Fruit fly (Drosophila melanogaster): ENCODE measurements around the gene CG9147.

The CG9147 gene

dm6 chr2L:6062382-6063082 is 3.3 kb upstream of the CG9147 start, which contains the start of the genes ND-51 and CG13994:
Gene ND-51, minus strand, starts transcription at chr2L:6062757.
Gene CG13994, plus strand, starts transcription at chr2L:6062989.
- TF ChIP-seq Hr96 (GFP tag; optimal IDR thresholded peaks at IDR 0.05) (peak; percentile 87), Crg-1 (GFP tag; optimal IDR thresholded peaks at IDR 0.05) (peak; percentile 61), pad (GFP tag; optimal IDR thresholded peaks at IDR 0.05) (peak; percentile 67), CG11617 (GFP tag; optimal IDR thresholded peaks at IDR 0.05) (peak; percentile 83), CG12768 (GFP tag; optimal IDR thresholded peaks at IDR 0.05) (peak; percentile 76), CG5204 (GFP tag; optimal IDR thresholded peaks at IDR 0.05) (no peak), Mnt (GFP tag; optimal IDR thresholded peaks at IDR 0.05) (peak; percentile 77), kay (GFP tag; ENCODE audit: borderline replicate concordance) (no peak), bab1 (GFP tag; optimal IDR thresholded peaks at IDR 0.05) (peak; percentile 86), CG33017 (tag; optimal IDR thresholded peaks at IDR 0.05) (peak; percentile 81), CG7101 (tag; optimal IDR thresholded peaks at IDR 0.05) (peak; percentile 79), Clk (GFP tag; optimal IDR thresholded peaks at IDR 0.05) (peak; percentile 81), CG14711 (tag; optimal IDR thresholded peaks at IDR 0.05) (peak; percentile 78), cic (GFP tag; optimal IDR thresholded peaks at IDR 0.05) (peak; percentile 80), tj (GFP tag; optimal IDR thresholded peaks at IDR 0.05) (peak; percentile 61), CG7045 (GFP tag; optimal IDR thresholded peaks at IDR 0.05) (peak; percentile 83), cnc (optimal IDR thresholded peaks at IDR 0.05) (no peak), toe (GFP tag; optimal IDR thresholded peaks at IDR 0.05) (peak; percentile 94), CG1620 (GFP tag; optimal IDR thresholded peaks at IDR 0.05) (peak; percentile 85), ovo (GFP tag; optimal IDR thresholded peaks at IDR 0.05) (peak; percentile 74)

dm6 chr2L:6068544-6069251 is 2.9 kb downstream of the CG9147 start, which contains the start of the genes CG9150 and Pfdn1:
Gene CG9150, minus strand, starts transcription at chr2L:6068594.
Gene Pfdn1, plus strand, starts transcription at chr2L:6069079.
- TF ChIP-seq CG7101 (tag; optimal IDR thresholded peaks at IDR 0.05) (peak; percentile 22), CG7045 (GFP tag; optimal IDR thresholded peaks at IDR 0.05) (no peak), CG5204 (GFP tag; optimal IDR thresholded peaks at IDR 0.05) (no peak), CG12768 (GFP tag; optimal IDR thresholded peaks at IDR 0.05) (no peak), tj (GFP tag; optimal IDR thresholded peaks at IDR 0.05) (peak; percentile 16), Mnt (GFP tag; optimal IDR thresholded peaks at IDR 0.05) (peak; percentile 66), bab1 (GFP tag; optimal IDR thresholded peaks at IDR 0.05) (peak; percentile 66)

- TF ChIP-seq CG5204 (GFP tag; optimal IDR thresholded peaks at IDR 0.05) (no peak), Clk (GFP tag; optimal IDR thresholded peaks at IDR 0.05) (peak; percentile 44), Mnt (GFP tag; optimal IDR thresholded peaks at IDR 0.05) (peak; percentile 64), toe (GFP tag; optimal IDR thresholded peaks at IDR 0.05) (peak; percentile 85), pad (GFP tag; optimal IDR thresholded peaks at IDR 0.05) (peak; percentile 42), tj (GFP tag; optimal IDR thresholded peaks at IDR 0.05) (peak; percentile 39), bab1 (GFP tag; optimal IDR thresholded peaks at IDR 0.05) (peak; percentile 36), ovo (GFP tag; optimal IDR thresholded peaks at IDR 0.05) (peak; percentile 35), Crg-1 (GFP tag; optimal IDR thresholded peaks at IDR 0.05) (no peak), CG12768 (GFP tag; optimal IDR thresholded peaks at IDR 0.05) (peak; percentile 60), Hr96 (GFP tag; optimal IDR thresholded peaks at IDR 0.05) (no peak), cic (GFP tag; optimal IDR thresholded peaks at IDR 0.05) (peak; percentile 14), cnc (optimal IDR thresholded peaks at IDR 0.05) (no peak), CG1620 (GFP tag; optimal IDR thresholded peaks at IDR 0.05) (peak; percentile 56), CG14711 (tag; optimal IDR thresholded peaks at IDR 0.05) (peak; percentile 70), CG7045 (GFP tag; optimal IDR thresholded peaks at IDR 0.05) (peak; percentile 74), kay (GFP tag; ENCODE audit: borderline replicate concordance) (no peak), CG33017 (tag; optimal IDR thresholded peaks at IDR 0.05) (peak; percentile 53), CG7101 (tag; optimal IDR thresholded peaks at IDR 0.05) (peak; percentile 68), CG11617 (GFP tag; optimal IDR thresholded peaks at IDR 0.05) (peak; percentile 82)
These were observed 4.9 kb downstream of the CG9147 start, which contains the start of the genes CG9154 and Kr-h2 for dm6 chr2L:6070656-6071231. Gene CG9154, minus strand, starts transcription at chr2L:6070686. Gene Kr-h2, plus strand, starts transcription at chr2L:6070990.

dm6 chr2L:6072124-6072523 is 6.3 kb downstream of the CG9147 start:
- no peak for TF ChIP-seq Crg-1 (GFP tag; optimal IDR thresholded peaks at IDR 0.05)
- TF ChIP-seq kay (GFP tag; ENCODE audit: borderline replicate concordance) = no peak
- no peak for TF ChIP-seq bab1 (GFP tag; optimal IDR thresholded peaks at IDR 0.05)
- no peak for TF ChIP-seq Mnt (GFP tag; optimal IDR thresholded peaks at IDR 0.05)
- no peak for TF ChIP-seq toe (GFP tag; optimal IDR thresholded peaks at IDR 0.05)
- TF ChIP-seq CG5204 (GFP tag; optimal IDR thresholded peaks at IDR 0.05) = no peak
- TF ChIP-seq pad (GFP tag; optimal IDR thresholded peaks at IDR 0.05) = no peak
- no peak for TF ChIP-seq CG33017 (tag; optimal IDR thresholded peaks at IDR 0.05)
- TF ChIP-seq ovo (GFP tag; optimal IDR thresholded peaks at IDR 0.05) = no peak
- TF ChIP-seq CG7101 (tag; optimal IDR thresholded peaks at IDR 0.05) = no peak
- no peak for TF ChIP-seq cic (GFP tag; optimal IDR thresholded peaks at IDR 0.05)
- no peak for TF ChIP-seq CG11617 (GFP tag; optimal IDR thresholded peaks at IDR 0.05)
- TF ChIP-seq Hr96 (GFP tag; optimal IDR thresholded peaks at IDR 0.05) = no peak
- TF ChIP-seq CG12768 (GFP tag; optimal IDR thresholded peaks at IDR 0.05) = no peak
- no peak for TF ChIP-seq cnc (optimal IDR thresholded peaks at IDR 0.05)

dm6 chr2L:6073894-6074293 is 8.1 kb downstream of the CG9147 start:
- TF ChIP-seq Crg-1 (GFP tag; optimal IDR thresholded peaks at IDR 0.05) (no peak), cnc (optimal IDR thresholded peaks at IDR 0.05) (no peak), CG14711 (tag; optimal IDR thresholded peaks at IDR 0.05) (no peak), tj (GFP tag; optimal IDR thresholded peaks at IDR 0.05) (no peak), cic (GFP tag; optimal IDR thresholded peaks at IDR 0.05) (no peak), toe (GFP tag; optimal IDR thresholded peaks at IDR 0.05) (no peak), ovo (GFP tag; optimal IDR thresholded peaks at IDR 0.05) (no peak), CG7045 (GFP tag; optimal IDR thresholded peaks at IDR 0.05) (no peak), CG12768 (GFP tag; optimal IDR thresholded peaks at IDR 0.05) (no peak), CG33017 (tag; optimal IDR thresholded peaks at IDR 0.05) (no peak), pad (GFP tag; optimal IDR thresholded peaks at IDR 0.05) (no peak), Hr96 (GFP tag; optimal IDR thresholded peaks at IDR 0.05) (no peak), CG1620 (GFP tag; optimal IDR thresholded peaks at IDR 0.05) (no peak), CG5204 (GFP tag; optimal IDR thresholded peaks at IDR 0.05) (no peak)
